Fruit fly (Drosophila melanogaster) whole organism, embryonic: ENCODE results near the gene Tsen2.
A peak's percentile ranks its signal among the peaks of the same experiment; 100 is the strongest.

Experiments
- CG10209 ChIP-seq: fragments of 200-800 bp; sonication (Bioruptor generic); optimal IDR thresholded peaks from 3 replicates; lab custom pipeline; 2017; ENCODE audit warnings: missing biosample characterization, mild to moderate bottlenecking, missing genetic modification characterization, missing genetic modification reagents
- CG10959 ChIP-seq: fragments of 200-800 bp; sonication (Bioruptor generic); IDR thresholded peaks from 2 replicates; pipeline ENCODE4 v1.3.6; 2022; ENCODE audit warnings: missing biosample characterization, missing genetic modification characterization
- CG11456 ChIP-seq: fragments of 200-800 bp; sonication (Bioruptor generic); IDR thresholded peaks from 3 replicates; pipeline ENCODE4 v1.3.6; 2022; ENCODE audit warnings: missing biosample characterization, missing genetic modification characterization
- CG11696 ChIP-seq: fragments of 200-800 bp; sonication (Bioruptor generic); IDR thresholded peaks from 2 replicates; pipeline ENCODE4 v1.3.6; 2022; ENCODE audit warnings: missing biosample characterization, missing genetic modification characterization
- CG14050 ChIP-seq: fragments of 200-800 bp; sonication (Bioruptor generic); IDR thresholded peaks from 3 replicates; pipeline ENCODE4 v1.3.6; 2022; ENCODE audit warnings: missing biosample characterization, missing genetic modification characterization
- CG14860 ChIP-seq: fragments of 200-800 bp; sonication (Bioruptor generic); IDR thresholded peaks from 3 replicates; pipeline ENCODE4 v1.3.6; 2022; ENCODE audit warnings: missing biosample characterization, missing genetic modification characterization; ENCODE audit not compliant: partially characterized antibody
- CG2116 ChIP-seq: fragments of 200-800 bp; sonication (Bioruptor generic); optimal IDR thresholded peaks from 3 replicates; lab custom pipeline; 2018; ENCODE audit warnings: missing biosample characterization, mild to moderate bottlenecking, missing genetic modification characterization
- CG2199 ChIP-seq: fragments of 200-800 bp; sonication (Bioruptor generic); IDR thresholded peaks from 3 replicates; pipeline ENCODE4 v1.3.6; 2022; ENCODE audit warnings: missing biosample characterization, missing genetic modification characterization
- CG2678 ChIP-seq: fragments of 200-800 bp; sonication (Bioruptor generic); optimal IDR thresholded peaks from 3 replicates; lab custom pipeline; 2019; ENCODE audit warnings: missing biosample characterization, mild to moderate bottlenecking, missing genetic modification characterization, moderate library complexity
- CG32767 ChIP-seq: fragments of 200-800 bp; sonication (Bioruptor generic); IDR thresholded peaks from 2 replicates; pipeline ENCODE4 v1.3.6; 2022; ENCODE audit warnings: missing biosample characterization, missing genetic modification characterization
- CG33213 ChIP-seq: fragments of 200-800 bp; sonication (Bioruptor generic); optimal IDR thresholded peaks from 3 replicates; lab custom pipeline; 2016; ENCODE audit warnings: missing biosample characterization, missing genetic modification characterization
- CG3838 ChIP-seq: fragments of 200-800 bp; sonication (Bioruptor generic); optimal IDR thresholded peaks from 3 replicates; lab custom pipeline; 2016; ENCODE audit warnings: missing biosample characterization, missing genetic modification characterization
- CG42726 ChIP-seq: fragments of 200-800 bp; sonication (Bioruptor generic); IDR thresholded peaks from 2 replicates; pipeline ENCODE4 v1.3.6; 2022; ENCODE audit warnings: missing biosample characterization, missing genetic modification characterization; ENCODE audit not compliant: partially characterized antibody
- CG4360 ChIP-seq: fragments of 200-800 bp; sonication (Bioruptor generic); IDR thresholded peaks from 2 replicates; pipeline ENCODE4 v1.3.6; 2022; ENCODE audit warnings: missing biosample characterization, missing genetic modification characterization
- CG5953 ChIP-seq: fragments of 200-800 bp; sonication (Bioruptor generic); IDR thresholded peaks from 2 replicates; pipeline ENCODE4 v1.3.6; 2022; ENCODE audit warnings: missing biosample characterization, missing genetic modification characterization
- CG6272 ChIP-seq: fragments of 200-800 bp; sonication (Bioruptor generic); IDR thresholded peaks from 2 replicates; pipeline ENCODE4 v1.3.6; 2022; ENCODE audit warnings: missing biosample characterization, missing genetic modification characterization
- CG6683 ChIP-seq: fragments of 200-800 bp; sonication (Bioruptor generic); optimal IDR thresholded peaks from 2 replicates; lab custom pipeline; 2017; ENCODE audit warnings: missing biosample characterization, mild to moderate bottlenecking, missing genetic modification characterization, missing genetic modification reagents
- CG6765 ChIP-seq: fragments of 200-800 bp; sonication (Bioruptor generic); optimal IDR thresholded peaks from 3 replicates; lab custom pipeline; 2017; ENCODE audit warnings: missing biosample characterization, mild to moderate bottlenecking, missing genetic modification characterization
- CG8478 ChIP-seq: fragments of >200 bp; optimal IDR thresholded peaks from 2 replicates; lab custom pipeline; 2018
- D19A ChIP-seq: fragments of 200-800 bp; optimal IDR thresholded peaks from 3 replicates; lab custom pipeline; 2019; ENCODE audit warnings: missing biosample characterization, mild to moderate bottlenecking, missing genetic modification characterization, moderate library complexity
- D19B ChIP-seq: fragments of 200-800 bp; sonication (Bioruptor generic); optimal IDR thresholded peaks from 2 replicates; lab custom pipeline; 2017; ENCODE audit warnings: missing biosample characterization, mild to moderate bottlenecking, missing genetic modification characterization
- Dad ChIP-seq: fragments of 200-800 bp; sonication (Bioruptor generic); optimal IDR thresholded peaks from 3 replicates; lab custom pipeline; 2016; ENCODE audit warnings: missing biosample characterization, missing genetic modification characterization
- Deaf1 ChIP-seq: fragments of 200-800 bp; optimal IDR thresholded peaks from 3 replicates; lab custom pipeline; 2019; ENCODE audit warnings: missing biosample characterization, mild to moderate bottlenecking, missing genetic modification characterization, moderate library complexity
- Dll ChIP-seq: fragments of 200-800 bp; sonication (Bioruptor generic); IDR thresholded peaks from 4 replicates; pipeline ENCODE4 v1.3.6; 2022; ENCODE audit warnings: missing biosample characterization, missing genetic modification characterization; ENCODE audit not compliant: partially characterized antibody
- Dp ChIP-seq: fragments of 200-800 bp; sonication (Bioruptor generic); optimal IDR thresholded peaks from 2 replicates; lab custom pipeline; 2018; ENCODE audit warnings: missing biosample characterization, mild to moderate bottlenecking, missing genetic modification characterization, moderate library complexity
- E2f1 ChIP-seq: fragments of 200-800 bp; sonication (Bioruptor generic); IDR thresholded peaks from 2 replicates; pipeline ENCODE4 v1.3.6; 2022; ENCODE audit warnings: missing biosample characterization, missing genetic modification characterization
- ERR ChIP-seq: fragments of 200-800 bp; sonication (Bioruptor generic); optimal IDR thresholded peaks from 2 replicates; lab custom pipeline; 2016; ENCODE audit warnings: missing biosample characterization, missing genetic modification characterization
- Lpt ChIP-seq: fragments of >200 bp; optimal IDR thresholded peaks from 2 replicates; lab custom pipeline; 2018; ENCODE audit warnings: missing biosample characterization, missing genetic modification characterization
- Sry-δ ChIP-seq: fragments of 200-800 bp; sonication (Bioruptor generic); optimal IDR thresholded peaks from 2 replicates; lab custom pipeline; 2016; ENCODE audit warnings: missing biosample characterization, missing genetic modification characterization
- ac ChIP-seq: fragments of 200-800 bp; sonication (Bioruptor generic); optimal IDR thresholded peaks from 3 replicates; lab custom pipeline; 2017; ENCODE audit warnings: missing biosample characterization, mild to moderate bottlenecking, missing genetic modification characterization
- aop ChIP-seq: fragments of 200-800 bp; sonication (Bioruptor generic); IDR thresholded peaks from 2 replicates; pipeline ENCODE4 v1.3.6; 2022; ENCODE audit warnings: missing biosample characterization, missing genetic modification characterization
- ash1 ChIP-seq: fragments of 200-800 bp; sonication (Bioruptor generic); optimal IDR thresholded peaks from 2 replicates; lab custom pipeline; 2018; ENCODE audit warnings: missing biosample characterization, mild to moderate bottlenecking, missing genetic modification characterization
- ato ChIP-seq: fragments of 200-800 bp; sonication (Bioruptor generic); IDR thresholded peaks from 2 replicates; pipeline ENCODE4 v1.3.6; 2022; ENCODE audit warnings: missing biosample characterization, missing genetic modification characterization; ENCODE audit not compliant: partially characterized antibody
- bigmax ChIP-seq: fragments of 200-800 bp; sonication (Bioruptor generic); optimal IDR thresholded peaks from 2 replicates; lab custom pipeline; 2018; ENCODE audit warnings: missing biosample characterization, mild to moderate bottlenecking, missing genetic modification characterization
- cwo ChIP-seq: fragments of 200-800 bp; sonication (Bioruptor generic); optimal IDR thresholded peaks from 3 replicates; lab custom pipeline; 2017; ENCODE audit warnings: missing biosample characterization, missing genetic modification characterization, mild to moderate bottlenecking, moderate library complexity, missing genetic modification reagents
- da ChIP-seq: fragments of 200-800 bp; sonication (Bioruptor generic); optimal IDR thresholded peaks from 2 replicates; lab custom pipeline; 2016; ENCODE audit warnings: missing biosample characterization, missing genetic modification characterization
- dati ChIP-seq: fragments of 200-800 bp; sonication (Bioruptor generic); IDR thresholded peaks from 2 replicates; pipeline ENCODE4 v1.3.6; 2022; ENCODE audit warnings: missing biosample characterization, missing genetic modification characterization
- dmrt11E ChIP-seq: fragments of 200-800 bp; sonication (Bioruptor generic); optimal IDR thresholded peaks from 3 replicates; lab custom pipeline; 2018; ENCODE audit warnings: missing biosample characterization, mild to moderate bottlenecking, missing genetic modification characterization, moderate library complexity
- dpn ChIP-seq, 2 experiments: fragments of 200-800 bp; sonication (Bioruptor generic); optimal IDR thresholded peaks; 3 replicates each; lab custom pipeline; 2016; ENCODE audit warnings: missing biosample characterization in 2 of 2, missing genetic modification characterization in 2 of 2
- eyg ChIP-seq: fragments of 200-800 bp; sonication (Bioruptor generic); optimal IDR thresholded peaks from 3 replicates; lab custom pipeline; 2016; ENCODE audit warnings: missing biosample characterization, missing genetic modification characterization
- grau ChIP-seq: fragments of 200-800 bp; optimal IDR thresholded peaks from 3 replicates; lab custom pipeline; 2019; ENCODE audit warnings: missing biosample characterization, mild to moderate bottlenecking, missing genetic modification characterization, moderate library complexity
- gsb ChIP-seq: fragments of 200-800 bp; sonication (Bioruptor generic); IDR thresholded peaks from 2 replicates; pipeline ENCODE4 v1.3.6; 2022; ENCODE audit warnings: missing biosample characterization, missing genetic modification characterization
- lola ChIP-seq, 3 experiments: fragments of >200 bp in 2 of 3; fragments of 200-800 bp in 1 of 3; sonication (Bioruptor generic) in 1 of 3; optimal IDR thresholded peaks; 2 replicates each; lab custom pipeline; 2017 to 2019; ENCODE audit warnings: missing biosample characterization in 3 of 3, missing genetic modification characterization in 3 of 3, mild to moderate bottlenecking in 1 of 3, moderate library complexity in 1 of 3
- nerfin-1 ChIP-seq: fragments of 200-800 bp; sonication (Bioruptor generic); optimal IDR thresholded peaks from 3 replicates; lab custom pipeline; 2019; ENCODE audit warnings: missing biosample characterization, mild to moderate bottlenecking, missing genetic modification characterization, moderate library complexity
- row ChIP-seq: fragments of 200-800 bp; sonication (Bioruptor generic); IDR thresholded peaks from 3 replicates; pipeline ENCODE4 v1.3.6; 2022; ENCODE audit warnings: missing biosample characterization, missing genetic modification characterization
- sim ChIP-seq: fragments of 200-800 bp; sonication (Bioruptor generic); IDR thresholded peaks from 2 replicates; pipeline ENCODE4 v1.3.6; 2022; ENCODE audit warnings: missing biosample characterization, missing genetic modification characterization
- trh ChIP-seq: fragments of 200-800 bp; sonication (Bioruptor generic); optimal IDR thresholded peaks from 2 replicates; lab custom pipeline; 2016; ENCODE audit warnings: missing biosample characterization, missing genetic modification characterization
- unc-4 ChIP-seq: fragments of 200-800 bp; sonication (Bioruptor generic); IDR thresholded peaks from 2 replicates; pipeline ENCODE4 v1.3.6; 2022; ENCODE audit warnings: missing biosample characterization, missing genetic modification characterization; ENCODE audit not compliant: partially characterized antibody
- wek ChIP-seq: fragments of 200-800 bp; sonication (Bioruptor generic); optimal IDR thresholded peaks from 3 replicates; lab custom pipeline; 2018; ENCODE audit warnings: missing biosample characterization, mild to moderate bottlenecking, missing genetic modification characterization, moderate library complexity

Gene Tsen2

DNA sequence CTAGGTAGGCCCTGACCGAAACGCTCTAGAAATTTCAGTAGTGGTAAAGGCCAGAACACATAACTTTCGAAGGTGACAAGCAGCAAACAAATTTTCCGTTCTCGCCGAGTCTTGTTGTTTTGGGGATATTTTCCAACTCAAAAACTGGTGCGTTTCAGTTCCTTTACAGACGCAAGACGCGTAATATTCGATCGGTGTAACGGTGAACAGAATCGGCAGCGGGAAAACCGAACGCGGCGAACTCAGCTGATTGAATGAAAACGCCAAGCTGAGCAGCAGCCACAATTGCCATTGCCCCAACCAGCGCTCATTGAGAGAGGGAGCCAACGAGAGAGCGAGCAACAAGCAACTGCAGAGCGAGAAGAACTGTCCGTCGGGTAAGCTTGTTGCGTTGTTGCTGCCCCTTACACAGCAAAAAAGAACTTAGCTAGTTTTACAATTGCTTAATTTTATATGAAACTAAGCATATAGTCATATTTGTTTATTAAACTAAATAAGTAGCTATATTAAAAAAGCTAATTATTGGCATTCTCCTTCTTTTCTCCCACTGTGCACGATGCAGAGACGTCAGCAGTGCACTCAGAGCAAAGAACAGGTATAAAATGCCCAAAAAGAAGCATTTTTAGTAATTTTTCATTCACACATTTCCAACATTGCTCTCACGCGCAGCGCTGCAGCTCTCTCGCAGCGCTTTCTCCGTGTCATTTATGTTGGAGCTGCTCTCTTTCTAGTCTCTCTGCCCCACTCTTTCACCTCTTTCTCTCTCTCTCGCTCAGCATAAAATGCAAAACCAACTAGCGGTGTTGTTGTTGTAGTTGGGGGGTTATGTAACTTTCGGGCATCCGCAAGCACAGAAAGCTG is 13.5 kb upstream of the Tsen2 start, which contains the start of the genes Cyt-c-d and CG31808 (continued):
- peak; percentile 93 for TF ChIP-seq sim (GFP tag; lab: Robert Waterston, UW)
- no peak for TF ChIP-seq unc-4 (GFP tag; lab: Robert Waterston, UW)
- peak; percentile 11 for TF ChIP-seq Dp (GFP tag; lab: Kevin White, UChicago)
- peak; percentile 84 for TF ChIP-seq wek (GFP tag; lab: Kevin White, UChicago)
- TF ChIP-seq grau (tag; lab: Kevin White, UChicago): peak; percentile 96
- peak; percentile 25; the same call in 1 of the 2 replicates for TF ChIP-seq CG42726
- TF ChIP-seq CG3838 (GFP tag; lab: Kevin White, UChicago): peak; percentile 95
- TF ChIP-seq ash1 (GFP tag; lab: Kevin White, UChicago): no peak
- peak; percentile 85 for TF ChIP-seq CG2116 (GFP tag; lab: Kevin White, UChicago)
- peak; percentile 90 for TF ChIP-seq dati
- peak; percentile 96 for TF ChIP-seq CG6272 (GFP tag; lab: Robert Waterston, UW)
- TF ChIP-seq ato (GFP tag; lab: Robert Waterston, UW): no peak
- TF ChIP-seq Dad (GFP tag; lab: Kevin White, UChicago): peak; percentile 91
- TF ChIP-seq CG11456 (GFP tag; lab: Robert Waterston, UW): peak; percentile 92
- no peak for TF ChIP-seq Lpt (GFP tag; lab: Kevin White, UChicago)
- TF ChIP-seq nerfin-1 (tag; lab: Kevin White, UChicago): peak; percentile 94
- TF ChIP-seq CG33213 (GFP tag; lab: Kevin White, UChicago): peak; percentile 89
- peak; percentile 99 for TF ChIP-seq row (GFP tag; lab: Robert Waterston, UW)
- TF ChIP-seq cwo (GFP tag; lab: Kevin White, UChicago): peak; percentile 91
- peak; percentile 84 for TF ChIP-seq CG4360 (GFP tag; lab: Robert Waterston, UW)
- no peak for TF ChIP-seq CG8478
- TF ChIP-seq CG2678 (tag; lab: Kevin White, UChicago): peak; percentile 97
- TF ChIP-seq CG32767 (GFP tag; lab: Robert Waterston, UW): peak; percentile 96
- peak; percentile 83 for TF ChIP-seq eyg (GFP tag; lab: Kevin White, UChicago)
- peak; percentile 93 for TF ChIP-seq trh (GFP tag; lab: Kevin White, UChicago)
- TF ChIP-seq dpn (GFP tag; optimal IDR thresholded peaks at IDR 0.05; lab: Kevin White, UChicago): peak; percentile 95 to 97
- TF ChIP-seq ERR (GFP tag; lab: Kevin White, UChicago): peak; percentile 78
- peak; percentile 94 for TF ChIP-seq D19A
- TF ChIP-seq bigmax (GFP tag; lab: Kevin White, UChicago): peak; percentile 48
- TF ChIP-seq CG14050 (GFP tag; lab: Robert Waterston, UW): peak; percentile 98
- TF ChIP-seq Deaf1: peak; percentile 83
- peak in 1 of 3 experiments; percentile 95 for TF ChIP-seq lola (GFP tag; optimal IDR thresholded peaks at IDR 0.05; lab: Kevin White, UChicago)
- peak; percentile 87 for TF ChIP-seq da
- peak; percentile 90 for TF ChIP-seq aop (GFP tag; lab: Robert Waterston, UW)
- TF ChIP-seq CG10959 (GFP tag; lab: Robert Waterston, UW): peak; percentile 92
- peak; percentile 95 for TF ChIP-seq dmrt11E (tag; lab: Kevin White, UChicago)
- TF ChIP-seq CG14860 (GFP tag; lab: Robert Waterston, UW): 0 out of 3 replicates have a peak, but pooled peaks have one; percentile 12
- TF ChIP-seq ac (GFP tag; lab: Kevin White, UChicago): peak; percentile 79
- TF ChIP-seq CG6765 (GFP tag; lab: Kevin White, UChicago): peak; percentile 92
- peak; percentile 94 for TF ChIP-seq gsb (GFP tag; lab: Robert Waterston, UW)
- peak; percentile 95 for TF ChIP-seq CG6683 (GFP tag; lab: Kevin White, UChicago)
- peak; percentile 49 for TF ChIP-seq Sry-δ (GFP tag; lab: Kevin White, UChicago)
- TF ChIP-seq CG11696: peak; percentile 87
- TF ChIP-seq D19B (GFP tag; lab: Kevin White, UChicago): peak; percentile 78
- peak; percentile 97 for TF ChIP-seq CG2199
- peak; percentile 97 for TF ChIP-seq E2f1 (GFP tag; lab: Robert Waterston, UW)
- TF ChIP-seq CG10209 (GFP tag; lab: Kevin White, UChicago): peak; percentile 98
- peak; percentile 96 for TF ChIP-seq CG5953 (GFP tag; lab: Robert Waterston, UW)
- TF ChIP-seq Dll (GFP tag; lab: Robert Waterston, UW): peak; percentile 35; the same call in 1 of the 4 replicates
